Worm (Caenorhabditis elegans): ENCODE measurements around the gene faah-1.

Gene faah-1

DNA sequence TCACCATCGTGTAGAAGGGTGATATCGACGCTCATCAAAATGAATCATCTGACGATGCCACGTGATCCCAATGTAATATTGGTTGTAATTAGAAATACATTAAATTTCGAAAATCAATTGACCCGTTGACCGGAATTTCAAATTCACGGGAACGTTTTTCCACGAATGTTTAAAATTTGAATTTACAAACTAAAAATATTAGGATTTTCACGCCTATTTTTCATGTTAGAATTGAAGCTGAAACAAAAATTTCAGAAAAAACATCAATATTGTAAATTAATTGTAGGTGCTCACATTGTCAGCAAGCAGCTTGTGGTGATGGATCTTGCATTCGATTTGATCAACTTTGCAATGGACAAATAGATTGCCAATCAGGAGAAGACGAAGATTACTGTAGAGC, 51.1 kb downstream of the faah-1 start, which contains the start of gene C07G1.6:
Gene C07G1.6 (minus strand): TSS at position 101 of the 400 bp plus-strand sequence.
- TF ChIP-seq ref-1 (GFP tag; conservative IDR thresholded peaks at IDR 0.05) (no peak), ztf-23 (GFP tag; IDR thresholded peaks at IDR 0.05) (no peak)

All from whole organism, midembryonic.